Fruit fly (Drosophila melanogaster) whole organism, embryonic: ENCODE measurements around the gene CG10317.

ENCODE experiments used
- Antp ChIP-seq: fragments of 200-800 bp; sonication (Bioruptor generic); optimal IDR thresholded peaks from 3 replicates; lab custom pipeline; 2016; ENCODE audit warnings: missing biosample characterization, missing genetic modification characterization
- Bgb ChIP-seq: fragments of 200-800 bp; sonication (Bioruptor generic); IDR thresholded peaks from 2 replicates; pipeline ENCODE4 v1.3.6; 2022; ENCODE audit warnings: missing biosample characterization, missing genetic modification characterization; ENCODE audit not compliant: partially characterized antibody
- C15 ChIP-seq: fragments of 200-800 bp; sonication (Bioruptor generic); IDR thresholded peaks from 3 replicates; pipeline ENCODE4 v1.3.6; 2022; ENCODE audit warnings: missing biosample characterization, missing genetic modification characterization
- CG11504 ChIP-seq: fragments of 200-800 bp; sonication (Bioruptor generic); optimal IDR thresholded peaks from 3 replicates; lab custom pipeline; 2019; ENCODE audit warnings: missing biosample characterization, mild to moderate bottlenecking, missing genetic modification characterization, moderate library complexity
- CG11696 ChIP-seq: fragments of 200-800 bp; sonication (Bioruptor generic); IDR thresholded peaks from 2 replicates; pipeline ENCODE4 v1.3.6; 2022; ENCODE audit warnings: missing biosample characterization, missing genetic modification characterization
- CG1233 ChIP-seq: fragments of 200-800 bp; sonication (Bioruptor generic); optimal IDR thresholded peaks from 4 replicates; lab custom pipeline; 2018; ENCODE audit warnings: missing biosample characterization, mild to moderate bottlenecking, missing genetic modification characterization
- CG12744 ChIP-seq: fragments of 200-800 bp; sonication (Bioruptor generic); optimal IDR thresholded peaks from 2 replicates; lab custom pipeline; 2016; ENCODE audit warnings: missing biosample characterization, missing genetic modification characterization
- CG12942 ChIP-seq: fragments of 200-800 bp; sonication (Bioruptor generic); optimal IDR thresholded peaks from 3 replicates; lab custom pipeline; 2016; ENCODE audit warnings: missing biosample characterization, missing genetic modification characterization
- CG13123 ChIP-seq: fragments of 200-800 bp; sonication (Bioruptor generic); optimal IDR thresholded peaks from 2 replicates; lab custom pipeline; 2016; ENCODE audit warnings: missing biosample characterization, missing genetic modification characterization
- CG13296 ChIP-seq: fragments of 200-800 bp; sonication (Bioruptor generic); optimal IDR thresholded peaks from 3 replicates; lab custom pipeline; 2018; ENCODE audit warnings: missing biosample characterization, mild to moderate bottlenecking, missing genetic modification characterization
- CG13624 ChIP-seq: fragments of 200-800 bp; sonication (Bioruptor generic); optimal IDR thresholded peaks from 2 replicates; lab custom pipeline; 2016; ENCODE audit warnings: missing biosample characterization, missing genetic modification characterization
- CG14965 ChIP-seq: fragments of 200-800 bp; sonication (Bioruptor generic); optimal IDR thresholded peaks from 2 replicates; lab custom pipeline; 2016; ENCODE audit warnings: missing biosample characterization, missing genetic modification characterization, borderline replicate concordance
- CG17385 ChIP-seq: fragments of 200-800 bp; sonication (Bioruptor generic); optimal IDR thresholded peaks from 3 replicates; lab custom pipeline; 2018; ENCODE audit warnings: missing biosample characterization, mild to moderate bottlenecking, missing genetic modification characterization
- CG1792 ChIP-seq: fragments of 200-800 bp; sonication (Bioruptor generic); optimal IDR thresholded peaks from 2 replicates; lab custom pipeline; 2016; ENCODE audit warnings: missing biosample characterization, missing genetic modification characterization
- CG18619 ChIP-seq: fragments of 200-800 bp; sonication (Bioruptor generic); optimal IDR thresholded peaks from 3 replicates; lab custom pipeline; 2017; ENCODE audit warnings: missing biosample characterization, mild to moderate bottlenecking, missing genetic modification characterization
- CG2129 ChIP-seq: fragments of 200-800 bp; sonication (Bioruptor generic); IDR thresholded peaks from 2 replicates; pipeline ENCODE4 v1.3.6; 2022; ENCODE audit warnings: missing biosample characterization, missing genetic modification characterization; ENCODE audit not compliant: partially characterized antibody
- CG7556 ChIP-seq: fragments of 200-800 bp; sonication (Bioruptor generic); optimal IDR thresholded peaks from 2 replicates; lab custom pipeline; 2017; ENCODE audit warnings: missing biosample characterization, mild to moderate bottlenecking, missing genetic modification characterization
- CG8089 ChIP-seq: fragments of 200-800 bp; sonication (Bioruptor generic); optimal IDR thresholded peaks from 3 replicates; lab custom pipeline; 2016; ENCODE audit warnings: missing biosample characterization, missing genetic modification characterization
- CG8281 ChIP-seq: fragments of 200-800 bp; sonication (Bioruptor generic); optimal IDR thresholded peaks from 2 replicates; lab custom pipeline; 2018; ENCODE audit warnings: missing biosample characterization, mild to moderate bottlenecking, missing genetic modification characterization, moderate library complexity
- CG8359 ChIP-seq: fragments of 200-800 bp; sonication (Bioruptor generic); optimal IDR thresholded peaks from 2 replicates; lab custom pipeline; 2017; ENCODE audit warnings: missing biosample characterization, mild to moderate bottlenecking, missing genetic modification characterization, borderline replicate concordance
- CoRest ChIP-seq: fragments of 200-800 bp; sonication (Bioruptor generic); optimal IDR thresholded peaks from 3 replicates; lab custom pipeline; 2018; ENCODE audit warnings: missing biosample characterization, mild to moderate bottlenecking, missing genetic modification characterization, moderate library complexity
- D ChIP-seq, 2 experiments: fragments of 200-800 bp in 1 of 2; fragments of >200 bp in 1 of 2; sonication (Bioruptor generic) in 1 of 2; optimal IDR thresholded peaks; 2 replicates in 1 of 2; 3 replicates in 1 of 2; lab custom pipeline; 2017; ENCODE audit warnings: mild to moderate bottlenecking in 1 of 2, missing biosample characterization in 1 of 2, missing genetic modification characterization in 1 of 2, missing genetic modification reagents in 1 of 2
- Doc3 ChIP-seq: fragments of 200-800 bp; sonication (Bioruptor generic); IDR thresholded peaks from 3 replicates; pipeline ENCODE4 v1.3.6; 2022; ENCODE audit warnings: missing biosample characterization, missing genetic modification characterization; ENCODE audit not compliant: partially characterized antibody
- GATAe ChIP-seq: fragments of 200-800 bp; sonication (Bioruptor generic); conservative IDR thresholded peaks from 2 replicates; pipeline ENCODE4 v1.3.6; 2022; ENCODE audit warnings: missing biosample characterization, missing genetic modification characterization
- Gug ChIP-seq: fragments of 200-800 bp; sonication (Bioruptor generic); IDR thresholded peaks from 4 replicates; pipeline ENCODE4 v1.3.6; 2022; ENCODE audit warnings: missing biosample characterization, missing genetic modification characterization
- Jarid2 ChIP-seq: fragments of 200-800 bp; sonication (Bioruptor generic); optimal IDR thresholded peaks from 3 replicates; lab custom pipeline; 2017; ENCODE audit warnings: mild to moderate bottlenecking, missing biosample characterization, missing genetic modification reagents, missing genetic modification characterization
- Lhr ChIP-seq: fragments of 200-800 bp; sonication (Bioruptor generic); optimal IDR thresholded peaks from 3 replicates; lab custom pipeline; 2017; ENCODE audit warnings: mild to moderate bottlenecking, missing biosample characterization, missing genetic modification reagents, missing genetic modification characterization
- MBD-R2 ChIP-seq: fragments of 200-800 bp; sonication (Bioruptor generic); IDR thresholded peaks from 2 replicates; pipeline ENCODE4 v1.3.6; 2022; ENCODE audit warnings: missing biosample characterization, missing genetic modification characterization
- Rfx ChIP-seq: fragments of 200-800 bp; sonication (Bioruptor generic); IDR thresholded peaks from 2 replicates; pipeline ENCODE4 v1.3.6; 2022; ENCODE audit warnings: missing biosample characterization, missing genetic modification characterization
- Six4 ChIP-seq: fragments of 200-800 bp; sonication (Bioruptor generic); optimal IDR thresholded peaks from 2 replicates; lab custom pipeline; 2016; ENCODE audit warnings: missing biosample characterization, missing genetic modification characterization
- Sry-δ ChIP-seq: fragments of 200-800 bp; sonication (Bioruptor generic); optimal IDR thresholded peaks from 2 replicates; lab custom pipeline; 2016; ENCODE audit warnings: missing biosample characterization, missing genetic modification characterization
- Stat92E ChIP-seq, 3 experiments: fragments of >200 bp in 2 of 3; fragments of 200-800 bp in 1 of 3; sonication (Bioruptor generic) in 1 of 3; optimal IDR thresholded peaks; 2 replicates each; lab custom pipeline; 2017 to 2019; ENCODE audit warnings: missing biosample characterization in 3 of 3, missing genetic modification characterization in 3 of 3, mild to moderate bottlenecking in 1 of 3, moderate library complexity in 1 of 3
- bigmax ChIP-seq: fragments of 200-800 bp; sonication (Bioruptor generic); optimal IDR thresholded peaks from 2 replicates; lab custom pipeline; 2018; ENCODE audit warnings: missing biosample characterization, mild to moderate bottlenecking, missing genetic modification characterization
- bowl ChIP-seq: fragments of 200-800 bp; sonication (Bioruptor generic); IDR thresholded peaks from 2 replicates; pipeline ENCODE4 v1.3.6; 2022; ENCODE audit warnings: missing biosample characterization, missing genetic modification characterization
- dati ChIP-seq: fragments of 200-800 bp; sonication (Bioruptor generic); IDR thresholded peaks from 2 replicates; pipeline ENCODE4 v1.3.6; 2022; ENCODE audit warnings: missing biosample characterization, missing genetic modification characterization
- gt ChIP-seq: fragments of 200-800 bp; sonication (Bioruptor generic); IDR thresholded peaks from 2 replicates; pipeline ENCODE4 v1.3.6; 2022; ENCODE audit warnings: missing biosample characterization, missing genetic modification characterization
- hbn ChIP-seq: fragments of 200-800 bp; sonication (Bioruptor generic); IDR thresholded peaks from 2 replicates; pipeline ENCODE4 v1.3.6; 2022; ENCODE audit warnings: missing biosample characterization, missing genetic modification characterization; ENCODE audit not compliant: partially characterized antibody
- hkb ChIP-seq, 2 experiments: fragments of 200-800 bp in 1 of 2; fragments of >200 bp in 1 of 2; sonication (Bioruptor generic) in 1 of 2; IDR thresholded peaks in 1 of 2; optimal IDR thresholded peaks in 1 of 2; 2 replicates each; pipeline versions ENCODE4 v1.3.6 to Lab custom; 2017 to 2022; ENCODE audit warnings: missing biosample characterization in 1 of 2, missing genetic modification characterization in 1 of 2
- hth ChIP-seq: fragments of >200 bp; optimal IDR thresholded peaks from 2 replicates; lab custom pipeline; 2017; ENCODE audit warnings: inconsistent platforms
- mirr ChIP-seq: fragments of 200-800 bp; sonication (Bioruptor generic); optimal IDR thresholded peaks from 3 replicates; lab custom pipeline; 2018; ENCODE audit warnings: missing biosample characterization, mild to moderate bottlenecking, missing genetic modification characterization
- nmo ChIP-seq: fragments of 200-800 bp; sonication (Bioruptor generic); optimal IDR thresholded peaks from 2 replicates; lab custom pipeline; 2018; ENCODE audit warnings: missing biosample characterization, mild to moderate bottlenecking, missing genetic modification characterization, moderate library complexity
- onecut ChIP-seq: fragments of 200-800 bp; sonication (Bioruptor generic); IDR thresholded peaks from 2 replicates; pipeline ENCODE4 v1.3.6; 2022; ENCODE audit warnings: missing biosample characterization, missing genetic modification characterization
- p53 ChIP-seq: fragments of 200-800 bp; sonication (Bioruptor generic); optimal IDR thresholded peaks from 2 replicates; lab custom pipeline; 2016; ENCODE audit warnings: missing biosample characterization, missing genetic modification characterization
- row ChIP-seq: fragments of 200-800 bp; sonication (Bioruptor generic); IDR thresholded peaks from 3 replicates; pipeline ENCODE4 v1.3.6; 2022; ENCODE audit warnings: missing biosample characterization, missing genetic modification characterization
- slbo ChIP-seq: fragments of 200-800 bp; sonication (Bioruptor generic); IDR thresholded peaks from 2 replicates; pipeline ENCODE4 v1.3.6; 2022; ENCODE audit warnings: missing biosample characterization, missing genetic modification characterization
- sr ChIP-seq: fragments of 200-800 bp; sonication (Bioruptor generic); IDR thresholded peaks from 3 replicates; pipeline ENCODE4 v1.3.6; 2022; ENCODE audit warnings: missing biosample characterization, missing genetic modification characterization
- tio ChIP-seq: fragments of 200-800 bp; sonication (Bioruptor generic); optimal IDR thresholded peaks from 2 replicates; lab custom pipeline; 2017; ENCODE audit warnings: missing biosample characterization, missing genetic modification characterization, inconsistent platforms
- trem ChIP-seq: fragments of 200-800 bp; optimal IDR thresholded peaks from 3 replicates; lab custom pipeline; 2019; ENCODE audit warnings: missing biosample characterization, mild to moderate bottlenecking, missing genetic modification characterization, moderate library complexity
- unc-4 ChIP-seq: fragments of 200-800 bp; sonication (Bioruptor generic); IDR thresholded peaks from 2 replicates; pipeline ENCODE4 v1.3.6; 2022; ENCODE audit warnings: missing biosample characterization, missing genetic modification characterization; ENCODE audit not compliant: partially characterized antibody
- zfh2 ChIP-seq: fragments of 200-800 bp; sonication (Bioruptor generic); optimal IDR thresholded peaks from 2 replicates; lab custom pipeline; 2016; ENCODE audit warnings: missing biosample characterization, missing genetic modification characterization

Gene CG10317

dm6 chr3R:16359098-16359497, 11.2 kb downstream of the CG10317 start, which contains the start of gene CG17931 (continued):
- no peak for TF ChIP-seq CG13123
- no peak for TF ChIP-seq p53 (GFP tag; lab: Kevin White, UChicago)
- TF ChIP-seq onecut (GFP tag; lab: Robert Waterston, UW): no peak; the same call in 1 of the 2 replicates
- TF ChIP-seq CoRest (tag; lab: Kevin White, UChicago): peak; percentile 35
- no peak for TF ChIP-seq CG12744 (GFP tag; lab: Kevin White, UChicago)
- TF ChIP-seq C15 (GFP tag; lab: Robert Waterston, UW): no peak
- TF ChIP-seq Rfx (GFP tag; lab: Robert Waterston, UW): no peak
- TF ChIP-seq Jarid2 (GFP tag; lab: Kevin White, UChicago): no peak
- TF ChIP-seq sr: no peak
- TF ChIP-seq CG8089 (GFP tag; lab: Kevin White, UChicago): no peak
- TF ChIP-seq D (optimal IDR thresholded peaks at IDR 0.05; lab: Kevin White, UChicago): no peak
- no peak for TF ChIP-seq D (GFP tag; optimal IDR thresholded peaks at IDR 0.05; lab: Kevin White, UChicago)
- TF ChIP-seq CG2129 (GFP tag; lab: Robert Waterston, UW): no peak
- TF ChIP-seq bowl (GFP tag; lab: Robert Waterston, UW): no peak
- peak; percentile 30 for TF ChIP-seq bigmax (GFP tag; lab: Kevin White, UChicago)
- TF ChIP-seq CG17385: no peak
- TF ChIP-seq CG18619: no peak
- no peak for TF ChIP-seq hth
- peak; percentile 60 for TF ChIP-seq trem
- no peak for TF ChIP-seq hbn (GFP tag; lab: Robert Waterston, UW)
- no peak for TF ChIP-seq CG8281 (tag; lab: Kevin White, UChicago)
- no peak for TF ChIP-seq tio
- TF ChIP-seq Stat92E (GFP tag; optimal IDR thresholded peaks at IDR 0.05; lab: Kevin White, UChicago): peak in 1 of 3 experiments; percentile 55
- TF ChIP-seq zfh2 (GFP tag; lab: Kevin White, UChicago): no peak
- no peak for TF ChIP-seq hkb (optimal IDR thresholded peaks at IDR 0.05; lab: Kevin White, UChicago)
- no peak for TF ChIP-seq hkb (GFP tag; IDR thresholded peaks at IDR 0.05; lab: Robert Waterston, UW)
- TF ChIP-seq GATAe: no peak
- no peak for TF ChIP-seq CG11696 (GFP tag; lab: Robert Waterston, UW)
- TF ChIP-seq nmo (GFP tag; lab: Kevin White, UChicago): peak; percentile 62
- TF ChIP-seq CG1233 (GFP tag; lab: Kevin White, UChicago): no peak
- no peak for TF ChIP-seq Six4 (GFP tag; lab: Kevin White, UChicago)
- TF ChIP-seq row (GFP tag; lab: Robert Waterston, UW): no peak

- TF ChIP-seq CG14965 (no peak), CG13296 (GFP tag; lab: Kevin White, UChicago) (peak; percentile 42), sr (no peak), Sry-δ (GFP tag; lab: Kevin White, UChicago) (no peak), CG7556 (GFP tag; lab: Kevin White, UChicago) (no peak), unc-4 (0 out of 2 replicates have a peak, but pooled peaks have one; percentile 24), gt (GFP tag; lab: Robert Waterston, UW) (no peak), CG8359 (GFP tag; lab: Kevin White, UChicago) (peak; percentile 99), CG13624 (GFP tag; lab: Kevin White, UChicago) (peak; percentile 51), Antp (no peak), Gug (GFP tag; lab: Robert Waterston, UW) (no peak), CG1792 (GFP tag; lab: Kevin White, UChicago) (no peak), dati (no peak), slbo (GFP tag; lab: Robert Waterston, UW) (peak; percentile 24; the same call in 1 of the 2 replicates), mirr (GFP tag; lab: Kevin White, UChicago) (peak; percentile 8), CG12942 (GFP tag; lab: Kevin White, UChicago) (no peak), Bgb (0 out of 2 replicates have a peak, but pooled peaks have one; percentile 17), Doc3 (no peak), CG2129 (GFP tag; lab: Robert Waterston, UW) (no peak), MBD-R2 (GFP tag; lab: Robert Waterston, UW) (peak; percentile 16; the same call in 1 of the 2 replicates), CG11504 (tag; lab: Kevin White, UChicago) (no peak), Lhr (GFP tag; lab: Kevin White, UChicago) (no peak)
Observed at dm6 chr3R:16356863-16357215, 13.5 kb downstream of the CG10317 start, which contains the start of gene CG10311. TSS of gene CG10311 (minus strand) at chr3R:16357015.
